Fruit fly (Drosophila melanogaster) whole organism, embryonic: Measurements from ENCODE around the gene Gcn5.

ENCODE experiments used
- B-H2 ChIP-seq: fragments of 200-800 bp; sonication (Bioruptor generic); optimal IDR thresholded peaks from 2 replicates; lab custom pipeline; 2018; ENCODE audit warnings: missing biosample characterization, mild to moderate bottlenecking, missing genetic modification characterization
- Bdp1 ChIP-seq: fragments of 200-800 bp; sonication (Bioruptor generic); optimal IDR thresholded peaks from 3 replicates; lab custom pipeline; 2016; ENCODE audit warnings: missing biosample characterization, missing genetic modification characterization
- CG10209 ChIP-seq: fragments of 200-800 bp; sonication (Bioruptor generic); optimal IDR thresholded peaks from 3 replicates; lab custom pipeline; 2017; ENCODE audit warnings: missing biosample characterization, mild to moderate bottlenecking, missing genetic modification characterization, missing genetic modification reagents
- CG10654 ChIP-seq: fragments of 200-800 bp; sonication (Bioruptor generic); optimal IDR thresholded peaks from 2 replicates; lab custom pipeline; 2016; ENCODE audit warnings: missing biosample characterization, missing genetic modification characterization
- CG1233 ChIP-seq: fragments of 200-800 bp; sonication (Bioruptor generic); optimal IDR thresholded peaks from 4 replicates; lab custom pipeline; 2018; ENCODE audit warnings: missing biosample characterization, mild to moderate bottlenecking, missing genetic modification characterization
- CG12744 ChIP-seq: fragments of 200-800 bp; sonication (Bioruptor generic); optimal IDR thresholded peaks from 2 replicates; lab custom pipeline; 2016; ENCODE audit warnings: missing biosample characterization, missing genetic modification characterization
- CG14667 ChIP-seq: fragments of 200-800 bp; sonication (Bioruptor generic); IDR thresholded peaks from 2 replicates; pipeline ENCODE4 v1.3.6; 2022; ENCODE audit warnings: missing biosample characterization, missing genetic modification characterization
- CG1603 ChIP-seq: fragments of 200-800 bp; sonication (Bioruptor generic); optimal IDR thresholded peaks from 2 replicates; lab custom pipeline; 2019; ENCODE audit warnings: missing biosample characterization, mild to moderate bottlenecking, missing genetic modification characterization, moderate library complexity
- CG17612 ChIP-seq: fragments of 200-800 bp; sonication (Bioruptor generic); IDR thresholded peaks from 2 replicates; pipeline ENCODE4 v1.3.6; 2022; ENCODE audit warnings: missing biosample characterization, missing genetic modification characterization
- CG2120 ChIP-seq: fragments of 200-800 bp; sonication (Bioruptor generic); optimal IDR thresholded peaks from 3 replicates; lab custom pipeline; 2016; ENCODE audit warnings: missing biosample characterization, missing genetic modification characterization
- CG2678 ChIP-seq: fragments of 200-800 bp; sonication (Bioruptor generic); optimal IDR thresholded peaks from 3 replicates; lab custom pipeline; 2019; ENCODE audit warnings: missing biosample characterization, mild to moderate bottlenecking, missing genetic modification characterization, moderate library complexity
- CG3065 ChIP-seq: fragments of 200-800 bp; sonication (Bioruptor generic); optimal IDR thresholded peaks from 2 replicates; lab custom pipeline; 2016; ENCODE audit warnings: missing biosample characterization, missing genetic modification characterization
- CG32532 ChIP-seq: fragments of 200-800 bp; sonication (Bioruptor generic); IDR thresholded peaks from 2 replicates; pipeline ENCODE4 v1.3.6; 2022; ENCODE audit warnings: missing biosample characterization, missing genetic modification characterization
- CG3407 ChIP-seq: fragments of 200-800 bp; sonication (Bioruptor generic); optimal IDR thresholded peaks from 2 replicates; lab custom pipeline; 2018; ENCODE audit warnings: missing biosample characterization, mild to moderate bottlenecking, missing genetic modification characterization
- CG4404 ChIP-seq: fragments of 200-800 bp; sonication (Bioruptor generic); IDR thresholded peaks from 2 replicates; pipeline ENCODE4 v1.3.6; 2022; ENCODE audit warnings: missing biosample characterization, missing genetic modification characterization
- CG5180 ChIP-seq: fragments of 200-800 bp; sonication (Bioruptor generic); optimal IDR thresholded peaks from 3 replicates; lab custom pipeline; 2017; ENCODE audit warnings: missing biosample characterization, missing genetic modification characterization, mild to moderate bottlenecking, moderate library complexity, missing genetic modification reagents
- CG6813 ChIP-seq: fragments of 200-800 bp; sonication (Bioruptor generic); optimal IDR thresholded peaks from 2 replicates; lab custom pipeline; 2017; ENCODE audit warnings: missing biosample characterization, missing genetic modification characterization, mild to moderate bottlenecking, moderate library complexity, missing genetic modification reagents
- CG6854 ChIP-seq: fragments of 200-800 bp; sonication (Bioruptor generic); optimal IDR thresholded peaks from 3 replicates; lab custom pipeline; 2017; ENCODE audit warnings: missing biosample characterization, mild to moderate bottlenecking, missing genetic modification characterization
- CG8388 ChIP-seq: fragments of 200-800 bp; sonication (Bioruptor generic); optimal IDR thresholded peaks from 2 replicates; lab custom pipeline; 2019; ENCODE audit warnings: missing biosample characterization, mild to moderate bottlenecking, missing genetic modification characterization, moderate library complexity
- CG8944 ChIP-seq: fragments of 200-800 bp; sonication (Bioruptor generic); optimal IDR thresholded peaks from 3 replicates; lab custom pipeline; 2016; ENCODE audit warnings: missing biosample characterization, missing genetic modification characterization
- Dad ChIP-seq: fragments of 200-800 bp; sonication (Bioruptor generic); optimal IDR thresholded peaks from 3 replicates; lab custom pipeline; 2016; ENCODE audit warnings: missing biosample characterization, missing genetic modification characterization
- Deaf1 ChIP-seq: fragments of 200-800 bp; optimal IDR thresholded peaks from 3 replicates; lab custom pipeline; 2019; ENCODE audit warnings: missing biosample characterization, mild to moderate bottlenecking, missing genetic modification characterization, moderate library complexity
- Dip3 ChIP-seq: fragments of 200-800 bp; sonication (Bioruptor generic); optimal IDR thresholded peaks from 3 replicates; lab custom pipeline; 2016; ENCODE audit warnings: missing biosample characterization, missing genetic modification characterization
- Dll ChIP-seq: fragments of 200-800 bp; sonication (Bioruptor generic); IDR thresholded peaks from 4 replicates; pipeline ENCODE4 v1.3.6; 2022; ENCODE audit warnings: missing biosample characterization, missing genetic modification characterization; ENCODE audit not compliant: partially characterized antibody
- ERR ChIP-seq: fragments of 200-800 bp; sonication (Bioruptor generic); optimal IDR thresholded peaks from 2 replicates; lab custom pipeline; 2016; ENCODE audit warnings: missing biosample characterization, missing genetic modification characterization
- HLHmδ ChIP-seq: fragments of 200-800 bp; sonication (Bioruptor generic); optimal IDR thresholded peaks from 2 replicates; lab custom pipeline; 2018; ENCODE audit warnings: missing biosample characterization, mild to moderate bottlenecking, missing genetic modification characterization, moderate library complexity
- Hr39 ChIP-seq: fragments of >200 bp; optimal IDR thresholded peaks from 2 replicates; lab custom pipeline; 2017
- Optix ChIP-seq: fragments of 200-800 bp; sonication (Bioruptor generic); IDR thresholded peaks from 3 replicates; pipeline ENCODE4 v1.3.6; 2022; ENCODE audit warnings: missing biosample characterization, missing genetic modification characterization
- Poxn ChIP-seq: fragments of 200-800 bp; sonication (Bioruptor generic); IDR thresholded peaks from 2 replicates; pipeline ENCODE4 v1.3.6; 2022; ENCODE audit warnings: missing biosample characterization, missing genetic modification characterization
- ase ChIP-seq: fragments of 200-800 bp; sonication (Bioruptor generic); IDR thresholded peaks from 3 replicates; pipeline ENCODE4 v1.3.6; 2022; ENCODE audit warnings: missing biosample characterization, missing genetic modification characterization
- cad ChIP-seq: fragments of >200 bp; optimal IDR thresholded peaks from 2 replicates; lab custom pipeline; 2017; ENCODE audit warnings: missing biosample characterization, missing genetic modification characterization
- dan ChIP-seq: fragments of 200-800 bp; sonication (Bioruptor generic); IDR thresholded peaks from 2 replicates; pipeline ENCODE4 v1.3.6; 2022; ENCODE audit warnings: missing biosample characterization, missing genetic modification characterization
- gsb ChIP-seq: fragments of 200-800 bp; sonication (Bioruptor generic); IDR thresholded peaks from 2 replicates; pipeline ENCODE4 v1.3.6; 2022; ENCODE audit warnings: missing biosample characterization, missing genetic modification characterization
- kni ChIP-seq: fragments of 200-800 bp; sonication (Bioruptor generic); optimal IDR thresholded peaks from 3 replicates; lab custom pipeline; 2017; ENCODE audit warnings: mild to moderate bottlenecking, missing biosample characterization, missing genetic modification reagents, missing genetic modification characterization
- lbe ChIP-seq: fragments of 200-800 bp; sonication (Bioruptor generic); optimal IDR thresholded peaks from 2 replicates; lab custom pipeline; 2016; ENCODE audit warnings: missing biosample characterization, mild to moderate bottlenecking, missing genetic modification characterization
- lola ChIP-seq, 3 experiments: fragments of >200 bp in 2 of 3; fragments of 200-800 bp in 1 of 3; sonication (Bioruptor generic) in 1 of 3; optimal IDR thresholded peaks; 2 replicates each; lab custom pipeline; 2017 to 2019; ENCODE audit warnings: missing biosample characterization in 3 of 3, missing genetic modification characterization in 3 of 3, mild to moderate bottlenecking in 1 of 3, moderate library complexity in 1 of 3
- lov ChIP-seq, 2 experiments: fragments of 200-800 bp in 1 of 2; fragments of >200 bp in 1 of 2; sonication (Bioruptor generic) in 1 of 2; IDR thresholded peaks in 1 of 2; optimal IDR thresholded peaks in 1 of 2; 2 replicates in 1 of 2; 3 replicates in 1 of 2; pipeline versions ENCODE4 v1.3.6 to Lab custom; 2017 to 2022; ENCODE audit warnings: missing biosample characterization in 1 of 2, missing genetic modification characterization in 1 of 2
- odd ChIP-seq: fragments of 200-800 bp; sonication (Bioruptor generic); optimal IDR thresholded peaks from 2 replicates; lab custom pipeline; 2017; ENCODE audit warnings: missing biosample characterization, mild to moderate bottlenecking, missing genetic modification characterization
- pfk ChIP-seq: fragments of 200-800 bp; sonication (Bioruptor generic); optimal IDR thresholded peaks from 2 replicates; lab custom pipeline; 2018; ENCODE audit warnings: missing biosample characterization, mild to moderate bottlenecking, missing genetic modification characterization, moderate library complexity
- pita ChIP-seq: fragments of 200-800 bp; sonication (Bioruptor generic); optimal IDR thresholded peaks from 2 replicates; lab custom pipeline; 2017; ENCODE audit warnings: missing biosample characterization, mild to moderate bottlenecking, missing genetic modification characterization
- psq ChIP-seq: fragments of 200-800 bp; sonication (Bioruptor generic); optimal IDR thresholded peaks from 2 replicates; lab custom pipeline; 2017; ENCODE audit warnings: missing biosample characterization, missing genetic modification characterization
- ranshi ChIP-seq: fragments of 200-800 bp; sonication (Bioruptor generic); IDR thresholded peaks from 2 replicates; pipeline ENCODE4 v1.3.6; 2022; ENCODE audit warnings: missing biosample characterization, missing genetic modification characterization
- sc ChIP-seq, 3 experiments: fragments of >200 bp in 2 of 3; fragments of 200-800 bp in 1 of 3; sonication (Bioruptor generic) in 1 of 3; optimal IDR thresholded peaks; 2 replicates in 2 of 3; 3 replicates in 1 of 3; lab custom pipeline; 2017; ENCODE audit warnings: mild to moderate bottlenecking in 1 of 3, missing biosample characterization in 1 of 3, missing genetic modification characterization in 1 of 3, missing genetic modification reagents in 1 of 3
- seq ChIP-seq: fragments of 200-800 bp; sonication (Bioruptor generic); IDR thresholded peaks from 2 replicates; pipeline ENCODE4 v1.3.6; 2022; ENCODE audit warnings: missing biosample characterization, missing genetic modification characterization
- sim ChIP-seq: fragments of 200-800 bp; sonication (Bioruptor generic); IDR thresholded peaks from 2 replicates; pipeline ENCODE4 v1.3.6; 2022; ENCODE audit warnings: missing biosample characterization, missing genetic modification characterization
- slbo ChIP-seq: fragments of 200-800 bp; sonication (Bioruptor generic); IDR thresholded peaks from 2 replicates; pipeline ENCODE4 v1.3.6; 2022; ENCODE audit warnings: missing biosample characterization, missing genetic modification characterization
- stwl ChIP-seq: fragments of 200-800 bp; sonication (Bioruptor generic); optimal IDR thresholded peaks from 3 replicates; lab custom pipeline; 2018; ENCODE audit warnings: missing biosample characterization, mild to moderate bottlenecking, missing genetic modification characterization, moderate library complexity
- toy ChIP-seq: fragments of 200-800 bp; sonication (Bioruptor generic); IDR thresholded peaks from 2 replicates; pipeline ENCODE4 v1.3.6; 2022; ENCODE audit warnings: missing biosample characterization, missing genetic modification characterization
- zen ChIP-seq: fragments of 200-800 bp; sonication (Bioruptor generic); optimal IDR thresholded peaks from 3 replicates; lab custom pipeline; 2018; ENCODE audit warnings: missing biosample characterization, mild to moderate bottlenecking, missing genetic modification characterization, moderate library complexity

The Gcn5 gene

DNA sequence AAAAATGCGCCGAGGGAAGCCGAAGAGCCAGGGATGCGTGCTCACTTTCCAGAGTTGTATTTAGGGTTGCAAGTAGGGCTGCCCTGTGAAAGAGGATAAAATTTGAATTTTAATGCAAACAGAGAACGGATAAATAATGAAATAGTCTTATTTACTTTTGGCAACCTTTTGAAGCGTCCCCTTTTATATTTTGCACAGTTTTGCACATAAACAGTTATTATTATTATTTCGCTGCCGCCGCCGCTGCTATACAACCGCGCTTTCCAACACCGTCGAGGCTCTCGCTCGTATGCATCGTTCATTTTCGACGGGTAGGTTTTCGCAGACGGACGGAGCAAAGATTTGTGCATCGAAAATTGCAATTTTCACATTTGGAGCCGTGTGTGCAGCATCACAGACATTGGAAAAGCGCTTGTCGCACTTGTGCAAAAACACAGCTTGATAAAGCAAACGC is 9.0 kb downstream of the Gcn5 start, which contains the start of the genes sti and tral (continued):
- TF ChIP-seq sim (no peak; the same call in 1 of the 2 replicates), Dll (peak; percentile 31; the same call in 2 of the 4 replicates), Deaf1 (tag; lab: Kevin White, UChicago) (peak; percentile 76), Hr39 (peak; percentile 55), B-H2 (GFP tag; lab: Kevin White, UChicago) (peak; percentile 92), Dip3 (GFP tag; lab: Kevin White, UChicago) (peak; percentile 95), CG12744 (GFP tag; lab: Kevin White, UChicago) (peak; percentile 90), CG6813 (GFP tag; lab: Kevin White, UChicago) (peak; percentile 72), HLHmδ (GFP tag; lab: Kevin White, UChicago) (no peak), toy (GFP tag; lab: Robert Waterston, UW) (no peak), CG6854 (GFP tag; lab: Kevin White, UChicago) (peak; percentile 58), ERR (GFP tag; lab: Kevin White, UChicago) (peak; percentile 86), CG2120 (GFP tag; lab: Kevin White, UChicago) (peak; percentile 97), pita (GFP tag; lab: Kevin White, UChicago) (no peak), CG3407 (GFP tag; lab: Kevin White, UChicago) (peak; percentile 82), CG8388 (GFP tag; lab: Kevin White, UChicago) (peak; percentile 69), CG10654 (GFP tag; lab: Kevin White, UChicago) (peak; percentile 85), gsb (GFP tag; lab: Robert Waterston, UW) (peak; percentile 57), CG2678 (tag; lab: Kevin White, UChicago) (peak; percentile 82), lbe (peak; percentile 80), CG4404 (peak; percentile 82), seq (peak; percentile 86), CG14667 (peak; percentile 83), Bdp1 (GFP tag; lab: Kevin White, UChicago) (peak; percentile 84), Dad (GFP tag; lab: Kevin White, UChicago) (peak; percentile 91), ase (peak; percentile 78), CG3065 (GFP tag; lab: Kevin White, UChicago) (peak; percentile 64), zen (peak; percentile 82), kni (GFP tag; lab: Kevin White, UChicago) (peak; percentile 83), psq (GFP tag; lab: Kevin White, UChicago) (peak; percentile 74), dan (GFP tag; lab: Robert Waterston, UW) (no peak), lov (optimal IDR thresholded peaks at IDR 0.05; lab: Kevin White, UChicago) (no peak), lov (GFP tag; IDR thresholded peaks at IDR 0.05; lab: Robert Waterston, UW) (peak; percentile 86; the same call in 2 of the 3 replicates), CG1603 (tag; lab: Kevin White, UChicago) (peak; percentile 88), CG10209 (GFP tag; lab: Kevin White, UChicago) (peak; percentile 84), CG8944 (peak; percentile 95), pfk (peak; percentile 54), lola (GFP tag; optimal IDR thresholded peaks at IDR 0.05; lab: Kevin White, UChicago) (peak in 1 of 3 experiments; percentile 78), Poxn (GFP tag; lab: Robert Waterston, UW) (peak; percentile 76), CG1233 (GFP tag; lab: Kevin White, UChicago) (peak; percentile 82), CG5180 (GFP tag; lab: Kevin White, UChicago) (no peak), cad (no peak), odd (peak; percentile 59), slbo (GFP tag; lab: Robert Waterston, UW) (peak; percentile 94), Optix (peak; percentile 83; the same call in 2 of the 3 replicates), CG17612 (GFP tag; lab: Robert Waterston, UW) (peak; percentile 57; the same call in 1 of the 2 replicates), CG32532 (GFP tag; lab: Robert Waterston, UW) (peak; percentile 89), sc (optimal IDR thresholded peaks at IDR 0.05; lab: Kevin White, UChicago) (no peak), sc (GFP tag; optimal IDR thresholded peaks at IDR 0.05; lab: Kevin White, UChicago) (peak; percentile 56), stwl (tag; lab: Kevin White, UChicago) (peak; percentile 86), ranshi (GFP tag; lab: Robert Waterston, UW) (peak; percentile 86)
